Worm (Caenorhabditis elegans) whole organism, L1 larva: Measurements from ENCODE around the gene C16A3.6.

Experiments
- Y116A8C.19 ChIP-seq: sonication (generic microtip); optimal IDR thresholded peaks from 2 replicates; lab custom pipeline; 2016; ENCODE audit warnings: missing compliant biosample characterization, missing genetic modification characterization, borderline replicate concordance
- ama-1 ChIP-seq: fragments of 150-350 bp; optimal IDR thresholded peaks from 2 replicates; lab custom pipeline; 2014
- blmp-1 ChIP-seq: fragments of 150-350 bp; optimal IDR thresholded peaks from 2 replicates; lab custom pipeline; 2014; ENCODE audit warnings: missing biosample characterization, missing genetic modification characterization
- ceh-8 ChIP-seq: fragments of 200-800 bp; sonication (Bioruptor generic); optimal IDR thresholded peaks from 2 replicates; lab custom pipeline; 2018; ENCODE audit warnings: mild to moderate bottlenecking, missing genetic modification characterization, moderate library complexity, missing compliant biosample characterization
- ceh-88 ChIP-seq: fragments of 200-800 bp; sonication (Bioruptor generic); IDR thresholded peaks from 2 replicates; pipeline ENCODE4 v1.3.6; 2022; ENCODE audit warnings: missing genetic modification characterization, missing compliant biosample characterization
- dpl-1 ChIP-seq, 3 experiments: fragments of 150-350 bp in 2 of 3; sonication (generic microtip) in 1 of 3; optimal IDR thresholded peaks; 2 replicates each; lab custom pipeline; 2014 to 2017; ENCODE audit warnings: missing biosample characterization in 3 of 3, missing genetic modification characterization in 3 of 3, missing genetic modification reagents in 3 of 3
- dsc-1 ChIP-seq: sonication (generic microtip); optimal IDR thresholded peaks from 2 replicates; lab custom pipeline; 2016; ENCODE audit warnings: mild to moderate bottlenecking, missing genetic modification characterization, missing compliant biosample characterization
- efl-1 ChIP-seq, 4 experiments: fragments of 150-350 bp; optimal IDR thresholded peaks in 3 of 4; peaks in 1 of 4; 1 replicate in 1 of 4; 2 replicates in 3 of 4; lab custom pipeline; 2014; ENCODE audit warnings: missing biosample characterization in 2 of 4, missing genetic modification characterization in 2 of 4, missing genetic modification reagents in 2 of 4
- efl-3 ChIP-seq: fragments of 200-800 bp; sonication (Bioruptor generic); optimal IDR thresholded peaks from 2 replicates; lab custom pipeline; 2018; ENCODE audit warnings: mild to moderate bottlenecking, missing genetic modification characterization, missing compliant biosample characterization
- elt-2 ChIP-seq: sonication (generic microtip); optimal IDR thresholded peaks from 2 replicates; lab custom pipeline; 2016; ENCODE audit warnings: missing genetic modification characterization, mild to moderate bottlenecking, inconsistent platforms, missing compliant biosample characterization, missing genetic modification reagents
- elt-3 ChIP-seq, 6 experiments: fragments of 150-350 bp in 1 of 6; sonication (generic microtip); optimal IDR thresholded peaks; 2 replicates each; lab custom pipeline; 2017 to 2018; ENCODE audit warnings: missing biosample characterization in 6 of 6, missing genetic modification characterization in 6 of 6, inconsistent platforms in 1 of 6
- fkh-10 ChIP-seq: sonication (generic microtip); optimal IDR thresholded peaks from 2 replicates; lab custom pipeline; 2017; ENCODE audit warnings: missing biosample characterization, missing genetic modification reagents, missing genetic modification characterization
- fkh-8 ChIP-seq: sonication (generic microtip); optimal IDR thresholded peaks from 2 replicates; lab custom pipeline; 2016; ENCODE audit warnings: mild to moderate bottlenecking, missing genetic modification characterization, missing compliant biosample characterization
- fos-1 ChIP-seq: fragments of 150-350 bp; optimal IDR thresholded peaks from 2 replicates; lab custom pipeline; 2014; ENCODE audit warnings: missing biosample characterization, missing genetic modification characterization
- grh-1 ChIP-seq: fragments of 200-800 bp; sonication (Bioruptor generic); IDR thresholded peaks from 2 replicates; pipeline ENCODE4 v1.3.6; 2022; ENCODE audit warnings: missing genetic modification reagents, missing genetic modification characterization, missing compliant biosample characterization
- jun-1 ChIP-seq: fragments of 150-350 bp; optimal IDR thresholded peaks from 2 replicates; lab custom pipeline; 2014; ENCODE audit warnings: missing biosample characterization, missing genetic modification reagents, missing genetic modification characterization
- lin-13 ChIP-seq: fragments of 150-350 bp; optimal IDR thresholded peaks from 2 replicates; lab custom pipeline; 2014; ENCODE audit warnings: missing biosample characterization, missing genetic modification reagents, missing genetic modification characterization
- lin-14 ChIP-seq: fragments of 200-800 bp; sonication (Bioruptor generic); optimal IDR thresholded peaks from 2 replicates; lab custom pipeline; 2018; ENCODE audit warnings: mild to moderate bottlenecking, missing genetic modification characterization, moderate library complexity, missing compliant biosample characterization
- lin-35 ChIP-seq, 2 experiments: fragments of 150-350 bp; optimal IDR thresholded peaks; 2 replicates each; lab custom pipeline; 2014; ENCODE audit warnings: missing biosample characterization in 2 of 2, missing genetic modification characterization in 2 of 2, missing genetic modification reagents in 2 of 2
- lir-3 ChIP-seq: sonication (generic microtip); optimal IDR thresholded peaks from 2 replicates; lab custom pipeline; 2016; ENCODE audit warnings: mild to moderate bottlenecking, missing genetic modification characterization, moderate library complexity, missing compliant biosample characterization; ENCODE audit not compliant: poor library complexity
- lsy-2 ChIP-seq, 2 experiments: fragments of 150-350 bp; optimal IDR thresholded peaks; 2 replicates each; lab custom pipeline; 2014; ENCODE audit warnings: missing biosample characterization in 2 of 2, missing genetic modification characterization in 2 of 2
- mdl-1 ChIP-seq, 2 experiments: fragments of 150-350 bp; optimal IDR thresholded peaks; 2 replicates each; lab custom pipeline; 2014 to 2017; ENCODE audit warnings: missing biosample characterization in 2 of 2, missing genetic modification characterization in 2 of 2, inconsistent platforms in 1 of 2
- mef-2 ChIP-seq: fragments of 150-350 bp; optimal IDR thresholded peaks from 2 replicates; lab custom pipeline; 2014; ENCODE audit warnings: missing biosample characterization, missing genetic modification characterization
- nhr-19 ChIP-seq: fragments of 200-800 bp; sonication (Bioruptor generic); conservative IDR thresholded peaks from 2 replicates; pipeline ENCODE4 v1.3.6; 2022; ENCODE audit warnings: missing genetic modification characterization, missing compliant biosample characterization
- nhr-20 ChIP-seq: sonication (generic microtip); optimal IDR thresholded peaks from 2 replicates; lab custom pipeline; 2016; ENCODE audit warnings: mild to moderate bottlenecking, missing genetic modification characterization, missing compliant biosample characterization
- nhr-28 ChIP-seq: fragments of 150-350 bp; optimal IDR thresholded peaks from 2 replicates; lab custom pipeline; 2014; ENCODE audit warnings: missing biosample characterization, missing genetic modification characterization
- nhr-71 ChIP-seq: sonication (generic microtip); optimal IDR thresholded peaks from 2 replicates; lab custom pipeline; 2016; ENCODE audit warnings: mild to moderate bottlenecking, missing genetic modification characterization, moderate library complexity, missing compliant biosample characterization
- nhr-76 ChIP-seq: sonication (generic microtip); optimal IDR thresholded peaks from 2 replicates; lab custom pipeline; 2017; ENCODE audit warnings: missing biosample characterization, missing genetic modification characterization
- nhr-85 ChIP-seq: sonication (generic microtip); peaks from one replicate; lab custom pipeline; 2016; ENCODE audit warnings: missing genetic modification characterization, inconsistent platforms, missing compliant biosample characterization
- nhr-90 ChIP-seq: sonication (generic microtip); optimal IDR thresholded peaks from 2 replicates; lab custom pipeline; 2016; ENCODE audit warnings: mild to moderate bottlenecking, missing genetic modification characterization, missing compliant biosample characterization; ENCODE audit not compliant: poor library complexity
- pax-3 ChIP-seq: fragments of 200-800 bp; sonication (Bioruptor generic); optimal IDR thresholded peaks from 2 replicates; lab custom pipeline; 2018; ENCODE audit warnings: mild to moderate bottlenecking, missing genetic modification characterization, moderate library complexity, missing compliant biosample characterization
- pqm-1 ChIP-seq: sonication (generic microtip); optimal IDR thresholded peaks from 3 replicates; lab custom pipeline; 2017; ENCODE audit warnings: missing biosample characterization, missing genetic modification characterization
- rnt-1 ChIP-seq: sonication (generic microtip); optimal IDR thresholded peaks from 2 replicates; lab custom pipeline; 2016; ENCODE audit warnings: mild to moderate bottlenecking, missing genetic modification characterization, moderate library complexity, missing compliant biosample characterization
- snu-23 ChIP-seq: sonication (generic microtip); optimal IDR thresholded peaks from 2 replicates; lab custom pipeline; 2016; ENCODE audit warnings: missing genetic modification characterization, missing compliant biosample characterization
- sox-4 ChIP-seq: sonication (generic microtip); optimal IDR thresholded peaks from 2 replicates; lab custom pipeline; 2016; ENCODE audit warnings: missing genetic modification characterization, missing compliant biosample characterization
- sup-37 ChIP-seq: fragments of 200-800 bp; sonication (Bioruptor generic); optimal IDR thresholded peaks from 2 replicates; lab custom pipeline; 2018; ENCODE audit warnings: mild to moderate bottlenecking, missing genetic modification characterization, missing compliant biosample characterization
- swsn-7 ChIP-seq: sonication (generic microtip); optimal IDR thresholded peaks from 2 replicates; lab custom pipeline; 2016; ENCODE audit warnings: missing genetic modification characterization, missing compliant biosample characterization
- tlp-1 ChIP-seq: fragments of 150-350 bp; optimal IDR thresholded peaks from 2 replicates; lab custom pipeline; 2014; ENCODE audit warnings: missing biosample characterization, missing genetic modification characterization
- unc-62 ChIP-seq: fragments of 150-350 bp; optimal IDR thresholded peaks from 2 replicates; lab custom pipeline; 2014; ENCODE audit warnings: missing biosample characterization, missing genetic modification reagents, missing genetic modification characterization
- xbp-1 ChIP-seq: sonication (generic microtip); optimal IDR thresholded peaks from 2 replicates; lab custom pipeline; 2016; ENCODE audit warnings: missing genetic modification characterization, missing compliant biosample characterization
- zip-4 ChIP-seq: fragments of 200-800 bp; sonication (Bioruptor generic); optimal IDR thresholded peaks from 2 replicates; lab custom pipeline; 2018; ENCODE audit warnings: mild to moderate bottlenecking, missing genetic modification characterization, moderate library complexity, missing compliant biosample characterization
- ztf-11 ChIP-seq, 2 experiments: sonication (generic microtip); optimal IDR thresholded peaks; 2 replicates each; lab custom pipeline; 2016 to 2017; ENCODE audit warnings: missing genetic modification characterization in 2 of 2, missing biosample characterization in 1 of 2, missing compliant biosample characterization in 1 of 2

The C16A3.6 gene

ce11 chrIII:6390644-6391043 is 11.6 kb downstream of the C16A3.6 start, which contains the start of gene smrc-1:
Gene smrc-1, plus strand, starts transcription at chrIII:6390944.
- TF ChIP-seq lsy-2 (tag; optimal IDR thresholded peaks at IDR 0.05; lab: Kevin White, UChicago) (no peak), ceh-88 (GFP tag; lab: Robert Waterston, UW) (no peak), pax-3 (tag; lab: Kevin White, UChicago) (no peak), dsc-1 (tag; lab: Kevin White, UChicago) (no peak), pqm-1 (tag; lab: Kevin White, UChicago) (no peak), mdl-1 (tag; optimal IDR thresholded peaks at IDR 0.05; lab: Kevin White, UChicago) (no peak), zip-4 (GFP tag; lab: Kevin White, UChicago) (no peak), rnt-1 (tag; lab: Kevin White, UChicago) (no peak), lin-13 (GFP tag; lab: Kevin White, UChicago) (no peak), efl-3 (GFP tag; lab: Kevin White, UChicago) (no peak), ama-1 (no peak)

ce11 chrIII:6395706-6396232 is 16.8 kb downstream of the C16A3.6 start, which contains the start of gene oatr-1:
Gene oatr-1, minus strand, starts transcription at chrIII:6396182.
- TF ChIP-seq lin-35 (GFP tag; optimal IDR thresholded peaks at IDR 0.05; lab: Kevin White, UChicago) (peak in 1 of 2 experiments; percentile 0), nhr-71 (tag; lab: Kevin White, UChicago) (peak; percentile 12), ztf-11 (tag; optimal IDR thresholded peaks at IDR 0.05; lab: Kevin White, UChicago) (no peak), mdl-1 (tag; optimal IDR thresholded peaks at IDR 0.05; lab: Kevin White, UChicago) (peak in 1 of 2 experiments; percentile 3), nhr-20 (tag; lab: Kevin White, UChicago) (peak; percentile 19), elt-3 (tag; optimal IDR thresholded peaks at IDR 0.05; lab: Kevin White, UChicago) (peak in 3 of 6 experiments; percentile 21 to 40 (median 35)), blmp-1 (tag; lab: Kevin White, UChicago) (peak; percentile 46), lir-3 (no peak)

- TF ChIP-seq nhr-85: peak; percentile 37
- no peak for TF ChIP-seq mef-2 (tag; lab: Kevin White, UChicago)
- TF ChIP-seq pqm-1 (tag; lab: Kevin White, UChicago): peak; percentile 23
- TF ChIP-seq nhr-90 (tag; lab: Kevin White, UChicago): peak; percentile 40
- TF ChIP-seq Y116A8C.19: no peak
- TF ChIP-seq elt-3 (tag; optimal IDR thresholded peaks at IDR 0.05; lab: Kevin White, UChicago): peak; percentile 79 to 99 (median 89)
- TF ChIP-seq nhr-19 (GFP tag; lab: Robert Waterston, UW): peak; percentile 27
- TF ChIP-seq efl-1 (optimal IDR thresholded peaks at IDR 0.05; lab: Kevin White, UChicago): no peak
- peak in 1 of 2 experiments; percentile 74 for TF ChIP-seq efl-1 (GFP tag; optimal IDR thresholded peaks at IDR 0.05 in 1 of 2; lab: Kevin White, UChicago)
- no peak for TF ChIP-seq nhr-76 (tag; lab: Kevin White, UChicago)
- no peak for TF ChIP-seq dsc-1 (tag; lab: Kevin White, UChicago)
- TF ChIP-seq tlp-1 (tag; lab: Kevin White, UChicago): peak; percentile 2
- no peak for TF ChIP-seq fos-1 (tag; lab: Kevin White, UChicago)
- peak; percentile 27 for TF ChIP-seq jun-1 (tag; lab: Kevin White, UChicago)
- TF ChIP-seq snu-23 (GFP tag; lab: Kevin White, UChicago): peak; percentile 34
- no peak for TF ChIP-seq ceh-8 (GFP tag; lab: Kevin White, UChicago)
- TF ChIP-seq xbp-1: no peak
- no peak for TF ChIP-seq pax-3 (tag; lab: Kevin White, UChicago)
- TF ChIP-seq grh-1: peak; percentile 50; the same call in 1 of the 2 replicates
- TF ChIP-seq lin-14 (GFP tag; lab: Kevin White, UChicago): peak; percentile 59
- no peak for TF ChIP-seq nhr-28 (tag; lab: Kevin White, UChicago)
- no peak for TF ChIP-seq lin-35 (GFP tag; optimal IDR thresholded peaks at IDR 0.05; lab: Kevin White, UChicago)
- no peak for TF ChIP-seq sox-4
- TF ChIP-seq unc-62 (GFP tag; lab: Kevin White, UChicago): no peak
- no peak for TF ChIP-seq fkh-10 (GFP tag; lab: Kevin White, UChicago)
- peak; percentile 96 for TF ChIP-seq elt-2
- TF ChIP-seq nhr-20 (tag; lab: Kevin White, UChicago): peak; percentile 61
- TF ChIP-seq lir-3: no peak
- TF ChIP-seq fkh-8 (tag; lab: Kevin White, UChicago): no peak
- TF ChIP-seq sup-37 (GFP tag; lab: Kevin White, UChicago): no peak
- peak; percentile 47 for TF ChIP-seq nhr-71 (tag; lab: Kevin White, UChicago)
- TF ChIP-seq swsn-7: no peak
- no peak for TF ChIP-seq dpl-1 (GFP tag; optimal IDR thresholded peaks at IDR 0.05; lab: Kevin White, UChicago)
- no peak for TF ChIP-seq lsy-2 (tag; optimal IDR thresholded peaks at IDR 0.05; lab: Kevin White, UChicago)
- no peak for TF ChIP-seq efl-3 (GFP tag; lab: Kevin White, UChicago)
- TF ChIP-seq, all 84 proteins: peak for 14
Observed at ce11 chrIII:6396381-6396780, 17.4 kb downstream of the C16A3.6 start.
